Fruit fly (Drosophila melanogaster) whole organism, wandering third instar larva: Measurements from ENCODE around the gene Timp.

Source experiments
- Abd-B ChIP-seq: fragments of >200 bp; optimal IDR thresholded peaks from 2 replicates; lab custom pipeline; 2017; ENCODE audit warnings: missing biosample characterization, missing genetic modification characterization
- CG32264 ChIP-seq: fragments of 200-800 bp; sonication (Bioruptor generic); optimal IDR thresholded peaks from 2 replicates; lab custom pipeline; 2016; ENCODE audit warnings: missing biosample characterization, missing genetic modification characterization
- CG9705 ChIP-seq: fragments of 200-800 bp; sonication (Bioruptor generic); optimal IDR thresholded peaks from 2 replicates; lab custom pipeline; 2018; ENCODE audit warnings: missing biosample characterization, mild to moderate bottlenecking, missing genetic modification characterization
- CrebA ChIP-seq: fragments of 200-800 bp; sonication (Bioruptor generic); optimal IDR thresholded peaks from 2 replicates; lab custom pipeline; 2016; ENCODE audit warnings: missing biosample characterization, mild to moderate bottlenecking, missing genetic modification characterization, borderline replicate concordance
- Dfd ChIP-seq: fragments of >200 bp; optimal IDR thresholded peaks from 2 replicates; lab custom pipeline; 2017; ENCODE audit warnings: missing biosample characterization, missing genetic modification characterization
- Dif ChIP-seq: fragments of 200-275, 200-300 bp; sonication (Bioruptor generic); optimal IDR thresholded peaks from 2 replicates; lab custom pipeline; 2018; ENCODE audit warnings: missing biosample characterization, missing genetic modification characterization; ENCODE audit not compliant: partially characterized antibody
- GATAd ChIP-seq: sonication (Bioruptor generic); optimal IDR thresholded peaks from 2 replicates; lab custom pipeline; 2016; ENCODE audit warnings: missing biosample characterization, missing genetic modification characterization
- Hnf4 ChIP-seq: fragments of 200-800 bp; sonication (Bioruptor generic); optimal IDR thresholded peaks from 2 replicates; lab custom pipeline; 2016; ENCODE audit warnings: missing biosample characterization, mild to moderate bottlenecking, missing genetic modification characterization
- Hr78 ChIP-seq: fragments of >200 bp; optimal IDR thresholded peaks from 2 replicates; lab custom pipeline; 2017; ENCODE audit warnings: missing biosample characterization, missing genetic modification characterization
- Hr83 ChIP-seq: fragments of 200-300 bp; sonication (Bioruptor generic); optimal IDR thresholded peaks from 2 replicates; lab custom pipeline; 2016; ENCODE audit warnings: missing biosample characterization, mild to moderate bottlenecking, missing genetic modification characterization, moderate library complexity; ENCODE audit not compliant: poor library complexity, severe bottlenecking
- Jra ChIP-seq: sonication (Bioruptor generic); optimal IDR thresholded peaks from 2 replicates; lab custom pipeline; 2016; ENCODE audit warnings: missing biosample characterization, missing genetic modification characterization
- Mio ChIP-seq: sonication (Bioruptor generic); optimal IDR thresholded peaks from 2 replicates; lab custom pipeline; 2016; ENCODE audit warnings: missing biosample characterization, missing genetic modification characterization
- Myc ChIP-seq: fragments of >200 bp; optimal IDR thresholded peaks from 2 replicates; lab custom pipeline; 2017
- N ChIP-seq: fragments of >200 bp; optimal IDR thresholded peaks from 2 replicates; lab custom pipeline; 2018; ENCODE audit warnings: missing biosample characterization, missing external identifiers, missing genetic modification characterization
- OdsH ChIP-seq: fragments of 200-800 bp; sonication (Bioruptor generic); optimal IDR thresholded peaks from 2 replicates; lab custom pipeline; 2016; ENCODE audit warnings: missing biosample characterization, mild to moderate bottlenecking, missing genetic modification characterization
- Rel ChIP-seq, 2 experiments: fragments of 200-800 bp; sonication (Bioruptor generic) in 1 of 2; optimal IDR thresholded peaks; 2 replicates in 1 of 2; 3 replicates in 1 of 2; lab custom pipeline; 2016 to 2019; ENCODE audit warnings: mild to moderate bottlenecking in 2 of 2, missing biosample characterization in 2 of 2, missing genetic modification characterization in 2 of 2, moderate library complexity in 1 of 2
- Sp1 ChIP-seq: fragments of 200-800 bp; sonication (Bioruptor generic); optimal IDR thresholded peaks from 3 replicates; lab custom pipeline; 2019; ENCODE audit warnings: missing biosample characterization, mild to moderate bottlenecking, missing genetic modification characterization, moderate library complexity
- Vsx2 ChIP-seq: fragments of 200-300, 225-300 bp; sonication (Bioruptor generic); optimal IDR thresholded peaks from 2 replicates; lab custom pipeline; 2018; ENCODE audit warnings: missing biosample characterization, missing genetic modification characterization; ENCODE audit not compliant: partially characterized antibody
- br ChIP-seq: fragments of 200-800 bp; sonication (Bioruptor generic); optimal IDR thresholded peaks from 2 replicates; lab custom pipeline; 2016; ENCODE audit warnings: missing biosample characterization, missing genetic modification characterization
- dsf ChIP-seq: sonication (Bioruptor generic); optimal IDR thresholded peaks from 2 replicates; lab custom pipeline; 2016; ENCODE audit warnings: missing biosample characterization, missing genetic modification characterization, borderline replicate concordance
- ey ChIP-seq: fragments of 200-800 bp; sonication (Bioruptor generic); optimal IDR thresholded peaks from 2 replicates; lab custom pipeline; 2016; ENCODE audit warnings: missing biosample characterization, missing genetic modification characterization
- foxo ChIP-seq, 2 experiments: fragments of 200-800 bp; sonication (Bioruptor generic); optimal IDR thresholded peaks; 2 replicates in 1 of 2; 3 replicates in 1 of 2; lab custom pipeline; 2016 to 2017; ENCODE audit warnings: missing biosample characterization in 2 of 2, missing genetic modification characterization in 2 of 2
- fru ChIP-seq: fragments of 200-800 bp; sonication (Bioruptor generic); optimal IDR thresholded peaks from 3 replicates; lab custom pipeline; 2016; ENCODE audit warnings: missing biosample characterization, mild to moderate bottlenecking, missing genetic modification characterization
- h ChIP-seq: fragments of 200-800 bp; sonication (Bioruptor generic); optimal IDR thresholded peaks from 3 replicates; lab custom pipeline; 2016; ENCODE audit warnings: missing biosample characterization, mild to moderate bottlenecking, missing genetic modification characterization
- jim ChIP-seq: fragments of 175-275, 200-325 bp; sonication (Bioruptor generic); optimal IDR thresholded peaks from 2 replicates; lab custom pipeline; 2016; ENCODE audit warnings: missing biosample characterization, mild to moderate bottlenecking, missing genetic modification characterization
- lola ChIP-seq: fragments of >200 bp; optimal IDR thresholded peaks from 2 replicates; lab custom pipeline; 2017; ENCODE audit warnings: missing biosample characterization, missing genetic modification characterization
- psq ChIP-seq: fragments of 200-800 bp; sonication (Bioruptor generic); optimal IDR thresholded peaks from 3 replicates; lab custom pipeline; 2017; ENCODE audit warnings: missing biosample characterization, mild to moderate bottlenecking, missing genetic modification characterization, moderate library complexity
- sage ChIP-seq: fragments of 200-800 bp; sonication (Bioruptor generic); optimal IDR thresholded peaks from 2 replicates; lab custom pipeline; 2016; ENCODE audit warnings: missing biosample characterization, mild to moderate bottlenecking, missing genetic modification characterization
- sv ChIP-seq: fragments of 200-800 bp; sonication (Bioruptor generic); optimal IDR thresholded peaks from 3 replicates; lab custom pipeline; 2016; ENCODE audit warnings: missing biosample characterization, missing genetic modification characterization
- tai ChIP-seq: sonication (Bioruptor generic); optimal IDR thresholded peaks from 2 replicates; lab custom pipeline; 2016; ENCODE audit warnings: missing biosample characterization, missing genetic modification characterization
- usp ChIP-seq: fragments of >200 bp; optimal IDR thresholded peaks from 2 replicates; lab custom pipeline; 2017; ENCODE audit warnings: missing biosample characterization, missing genetic modification characterization

Gene Timp

DNA sequence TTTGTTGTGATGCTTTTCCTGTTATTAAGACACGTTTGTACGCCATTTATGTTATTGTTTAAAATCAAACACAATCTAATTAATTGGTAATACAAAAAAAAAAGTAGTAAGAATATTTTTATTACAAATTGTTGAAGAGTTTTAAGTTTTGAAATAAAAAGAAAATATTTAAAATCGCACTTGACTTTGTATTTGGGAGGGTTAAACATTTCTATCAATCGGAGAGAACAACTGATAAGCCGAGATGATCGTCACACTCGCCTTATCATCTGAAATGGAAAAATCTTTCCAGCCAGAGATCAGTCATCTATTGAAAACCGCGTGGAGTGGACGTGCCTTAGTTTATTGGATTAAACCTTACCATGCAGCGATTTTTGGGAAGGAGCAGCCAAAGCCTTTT is 38.4 kb upstream of the Timp start, which contains the start of gene CG3999:
CG3999 (plus strand) TSS at position 301 of the 400 bp plus-strand sequence.
- no peak for TF ChIP-seq Sp1
- TF ChIP-seq br (GFP tag; lab: Kevin White, UChicago): no peak

DNA sequence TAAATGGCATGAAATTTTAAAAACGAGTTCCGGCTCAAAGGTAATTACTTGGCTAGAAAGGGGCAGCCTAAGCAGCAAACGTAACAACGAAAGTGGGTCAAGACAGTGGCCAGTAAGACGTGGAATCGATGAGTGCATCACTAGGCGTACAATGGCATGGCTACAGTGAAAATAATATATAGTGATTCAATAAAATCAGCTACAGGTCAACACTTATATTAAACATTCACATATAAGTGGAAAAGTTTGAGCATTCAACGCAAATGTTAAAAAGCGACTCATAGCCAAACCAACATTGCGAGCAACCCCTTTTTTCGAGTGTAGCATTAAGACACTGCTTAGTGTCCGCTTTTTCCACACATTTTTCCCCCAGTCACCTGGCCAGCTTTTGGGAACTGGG is 15.2 kb upstream of the Timp start:
- TF ChIP-seq Myc (no peak), tai (GFP tag; lab: Kevin White, UChicago) (no peak), foxo (GFP tag; optimal IDR thresholded peaks at IDR 0.05; lab: Kevin White, UChicago) (no peak), ey (no peak), Rel (GFP tag; optimal IDR thresholded peaks at IDR 0.05; lab: Kevin White, UChicago) (no peak), Rel (tag; optimal IDR thresholded peaks at IDR 0.05; lab: Kevin White, UChicago) (no peak), dsf (no peak), jim (GFP tag; lab: Kevin White, UChicago) (no peak), Hnf4 (GFP tag; lab: Kevin White, UChicago) (no peak), sv (GFP tag; lab: Kevin White, UChicago) (no peak), Mio (GFP tag; lab: Kevin White, UChicago) (no peak)

DNA sequence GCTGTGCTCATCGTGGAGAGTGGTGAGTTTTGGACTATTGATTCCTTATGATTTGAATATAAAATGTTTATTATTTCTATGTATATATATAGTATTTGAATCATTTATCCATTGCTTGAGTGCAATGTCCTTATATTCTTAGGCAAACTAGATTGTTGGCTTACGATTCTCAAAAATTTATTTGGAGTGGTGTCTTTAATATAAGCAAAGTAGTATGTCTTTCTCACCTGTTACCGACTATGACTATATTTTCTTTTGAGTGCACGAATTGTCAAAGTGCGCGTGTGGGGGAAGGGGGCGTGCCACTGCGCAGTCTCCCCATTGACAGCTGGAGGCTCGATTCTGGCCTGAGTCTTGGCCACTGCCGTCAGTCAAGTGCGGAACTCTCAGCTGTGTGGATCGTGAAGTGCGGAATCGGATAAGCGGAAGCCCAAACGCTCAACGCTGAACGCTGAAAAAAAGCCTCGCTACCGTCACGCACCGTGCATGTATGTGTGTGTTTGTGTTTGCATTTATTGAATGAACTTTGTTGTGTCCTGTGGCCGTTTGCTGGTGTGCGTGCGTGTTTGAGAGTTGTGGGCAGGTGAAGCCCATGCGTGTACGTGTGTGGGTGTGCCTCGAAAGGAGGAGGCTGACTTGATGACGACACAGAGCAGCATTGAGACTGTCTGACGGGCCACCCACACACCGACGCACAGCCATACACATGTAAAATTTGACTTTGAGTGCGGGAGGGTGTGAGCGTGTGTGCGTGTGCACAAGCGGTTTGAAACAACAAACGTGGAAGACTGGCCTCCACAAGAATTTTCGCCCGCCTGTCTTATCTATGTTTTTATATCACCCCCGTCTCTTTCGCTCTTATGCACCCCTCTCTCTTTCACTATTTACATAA is 13.6 kb upstream of the Timp start:
- TF ChIP-seq Sp1: no peak
- no peak for TF ChIP-seq Vsx2
- TF ChIP-seq Myc: no peak
- TF ChIP-seq GATAd (GFP tag; lab: Kevin White, UChicago): no peak
- TF ChIP-seq N: no peak
- TF ChIP-seq Rel (GFP tag; optimal IDR thresholded peaks at IDR 0.05; lab: Kevin White, UChicago): no peak
- no peak for TF ChIP-seq Rel (tag; optimal IDR thresholded peaks at IDR 0.05; lab: Kevin White, UChicago)
- no peak for TF ChIP-seq fru (GFP tag; lab: Kevin White, UChicago)
- no peak for TF ChIP-seq CrebA (GFP tag; lab: Kevin White, UChicago)
- no peak for TF ChIP-seq dsf
- no peak for TF ChIP-seq CG32264 (GFP tag; lab: Kevin White, UChicago)
- TF ChIP-seq tai (GFP tag; lab: Kevin White, UChicago): no peak
- no peak for TF ChIP-seq Hnf4 (GFP tag; lab: Kevin White, UChicago)
- TF ChIP-seq psq (GFP tag; lab: Kevin White, UChicago): no peak
- no peak for TF ChIP-seq Mio (GFP tag; lab: Kevin White, UChicago)
- no peak for TF ChIP-seq ey
- TF ChIP-seq lola (GFP tag; lab: Kevin White, UChicago): no peak

DNA sequence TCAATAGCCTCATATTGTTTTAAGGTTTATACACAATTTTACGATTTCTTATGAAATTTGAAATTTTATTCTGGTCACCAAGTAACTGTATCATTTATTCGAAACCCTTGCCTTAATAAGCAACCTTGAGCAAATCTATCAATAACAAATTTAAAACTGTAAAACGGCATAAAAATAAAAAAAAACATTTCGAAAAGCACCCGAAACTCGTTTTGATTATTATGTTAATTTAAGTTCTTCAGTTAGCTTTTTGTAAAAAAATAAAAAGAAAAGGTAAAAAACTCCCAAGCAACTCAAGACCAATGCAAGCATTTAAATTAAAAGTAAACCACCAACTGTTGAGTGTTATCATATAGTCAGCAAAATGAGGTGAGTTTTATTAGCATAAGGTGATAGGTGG is 12.6 kb upstream of the Timp start, which contains the start of gene CG42795:
CG42795 (plus strand) TSS at position 301 of the 400 bp plus-strand sequence.
- no peak for TF ChIP-seq ey

DNA sequence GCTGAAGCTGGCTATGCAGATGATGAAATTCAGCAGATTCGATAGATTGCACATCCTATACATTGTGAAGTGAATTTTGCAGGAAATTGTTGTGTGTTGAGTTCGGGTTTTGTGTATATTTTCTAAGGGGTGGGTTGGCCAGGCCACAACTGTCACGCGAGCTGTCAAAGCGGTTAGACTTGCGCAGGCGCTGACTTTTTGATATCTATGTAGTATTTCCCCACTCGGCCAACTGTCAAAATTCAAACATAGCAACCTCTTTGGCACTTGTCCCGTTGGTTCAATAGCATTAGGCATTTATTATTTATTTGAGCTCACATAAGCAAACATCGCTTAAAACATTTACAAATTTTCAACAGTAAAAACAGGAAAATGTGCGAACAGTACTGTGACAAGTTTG is 11.8 kb upstream of the Timp start, which contains the start of the genes CG12817 and CG34107:
CG12817 (minus strand) TSS at position 132 of the 400 bp plus-strand sequence.
CG34107 (plus strand) TSS at position 316 of the 400 bp plus-strand sequence.
- TF ChIP-seq Myc: no peak

DNA sequence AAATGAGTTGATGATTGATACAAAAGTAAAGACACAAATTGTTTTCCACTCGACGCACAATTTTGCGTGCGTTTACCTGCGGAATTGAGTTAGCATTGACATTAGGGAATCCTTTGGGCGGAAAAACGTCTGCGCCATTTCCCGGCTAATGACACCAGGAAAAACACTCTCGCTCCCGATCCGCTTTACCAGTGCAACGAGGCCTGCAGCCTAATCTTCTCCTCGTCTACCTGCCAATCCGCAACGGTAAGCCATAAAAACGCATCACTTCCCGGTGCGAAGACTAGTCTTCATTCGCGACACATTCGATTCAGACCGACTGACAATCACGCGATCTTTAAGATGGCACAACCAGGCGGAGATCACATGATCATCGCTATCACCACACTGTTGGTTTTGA is 9.6 kb upstream of the Timp start, which contains the start of gene CG12420:
CG12420 (plus strand) TSS at position 283 of the 400 bp plus-strand sequence.
- no peak for TF ChIP-seq Abd-B (GFP tag; lab: Kevin White, UChicago)
- no peak for TF ChIP-seq N
- TF ChIP-seq jim (GFP tag; lab: Kevin White, UChicago): no peak
- TF ChIP-seq dsf: no peak

DNA sequence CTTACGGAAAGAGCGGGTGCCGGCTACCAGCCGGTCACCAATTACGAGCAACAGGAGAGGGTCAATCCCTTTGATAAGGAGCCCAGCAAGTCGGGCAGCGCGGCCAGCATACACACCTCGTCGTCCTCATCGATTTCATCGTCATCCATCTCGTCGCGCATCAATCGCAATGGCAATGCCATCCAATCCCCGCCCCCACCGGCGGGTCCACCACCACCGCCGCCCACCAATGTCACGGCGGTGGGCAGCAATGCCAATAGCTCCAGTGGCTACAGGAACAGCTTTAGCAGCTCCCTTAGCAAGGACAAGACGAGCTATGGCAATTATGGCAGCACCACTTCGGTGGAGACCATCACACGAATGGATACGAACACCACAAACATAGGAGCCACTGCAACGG is 5.2 kb upstream of the Timp start:
- TF ChIP-seq Dfd (GFP tag; lab: Kevin White, UChicago) (peak; percentile 96), Hr83 (GFP tag; lab: Kevin White, UChicago) (no peak)

DNA sequence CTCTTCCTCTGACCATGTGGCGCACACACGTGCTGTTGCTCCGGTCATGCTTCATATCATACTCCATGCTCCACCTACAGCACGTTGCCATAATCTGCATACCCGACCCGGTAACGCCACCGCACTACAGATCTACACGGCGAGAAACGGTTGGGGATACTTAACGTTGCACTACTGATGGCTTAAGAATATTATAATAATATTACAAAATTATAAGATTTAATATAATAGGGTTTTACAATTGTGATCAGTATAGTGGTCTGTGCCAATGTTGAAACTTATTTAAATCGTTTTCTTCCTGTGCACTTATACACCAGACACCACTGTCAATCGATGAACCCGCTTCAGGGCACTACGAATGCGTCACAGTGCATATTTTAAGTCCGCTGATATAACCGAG is 623 bp upstream of the Timp start:
- TF ChIP-seq Hr78 (no peak), h (peak; percentile 41), Jra (GFP tag; lab: Kevin White, UChicago) (no peak), foxo (GFP tag; optimal IDR thresholded peaks at IDR 0.05; lab: Kevin White, UChicago) (peak in 1 of 2 experiments; percentile 62), OdsH (GFP tag; lab: Kevin White, UChicago) (peak; percentile 12), Myc (no peak), Hr83 (GFP tag; lab: Kevin White, UChicago) (no peak), Dfd (GFP tag; lab: Kevin White, UChicago) (no peak), psq (GFP tag; lab: Kevin White, UChicago) (peak; percentile 48), sage (GFP tag; lab: Kevin White, UChicago) (no peak), CG9705 (no peak), fru (GFP tag; lab: Kevin White, UChicago) (peak; percentile 46), Vsx2 (no peak), Rel (GFP tag; optimal IDR thresholded peaks at IDR 0.05; lab: Kevin White, UChicago) (no peak), Rel (tag; optimal IDR thresholded peaks at IDR 0.05; lab: Kevin White, UChicago) (no peak), Sp1 (peak; percentile 51), usp (no peak), N (no peak), Dif (no peak), CG32264 (GFP tag; lab: Kevin White, UChicago) (no peak), GATAd (GFP tag; lab: Kevin White, UChicago) (no peak), lola (GFP tag; lab: Kevin White, UChicago) (no peak)
